Fruit fly (Drosophila melanogaster) Kc167 (cell line): ENCODE results near the gene Eig71Ea.

Experiments used
- Myc ChIP-seq: fragments of >200 bp; optimal IDR thresholded peaks from 2 replicates; lab custom pipeline; 2017; ENCODE audit warnings: missing external identifiers
- Sin3A ChIP-seq: fragments of >200 bp; optimal IDR thresholded peaks from 2 replicates; lab custom pipeline; 2018; ENCODE audit warnings: missing external identifiers
- h ChIP-seq: fragments of >200 bp; optimal IDR thresholded peaks from 3 replicates; lab custom pipeline; 2018; ENCODE audit warnings: missing external identifiers
- insv ChIP-seq: fragments of >200 bp; optimal IDR thresholded peaks from 3 replicates; lab custom pipeline; 2018; ENCODE audit warnings: missing external identifiers
- psq ChIP-seq: fragments of >200 bp; optimal IDR thresholded peaks from 2 replicates; lab custom pipeline; 2017; ENCODE audit warnings: missing external identifiers
- ttk ChIP-seq: sonication (Bioruptor generic); optimal IDR thresholded peaks from 2 replicates; lab custom pipeline; 2017; ENCODE audit warnings: missing external identifiers

Gene Eig71Ea

dm6 chr3L:15636359-15636758 is 13.1 kb downstream of the Eig71Ea start:
- TF ChIP-seq Sin3A (lab: Kevin White, UChicago) = no peak
- TF ChIP-seq Myc (lab: Kevin White, UChicago) = no peak
- TF ChIP-seq h (lab: Kevin White, UChicago) = no peak
- TF ChIP-seq ttk (lab: Kevin White, UChicago) = no peak
- TF ChIP-seq insv (lab: Kevin White, UChicago) = no peak
- TF ChIP-seq psq (lab: Kevin White, UChicago) = no peak

- TF ChIP-seq h (lab: Kevin White, UChicago) (no peak), insv (lab: Kevin White, UChicago) (no peak), Myc (lab: Kevin White, UChicago) (no peak), Sin3A (lab: Kevin White, UChicago) (no peak), ttk (lab: Kevin White, UChicago) (no peak), psq (lab: Kevin White, UChicago) (no peak)
Observed at dm6 chr3L:15634368-15635075, 14.9 kb downstream of the Eig71Ea start.

dm6 chr3L:15632653-15633052 is 16.8 kb downstream of the Eig71Ea start:
- TF ChIP-seq psq (lab: Kevin White, UChicago) (no peak), ttk (lab: Kevin White, UChicago) (no peak), h (lab: Kevin White, UChicago) (no peak), insv (lab: Kevin White, UChicago) (no peak), Sin3A (lab: Kevin White, UChicago) (no peak)

dm6 chr3L:15631067-15631466 is 18.4 kb downstream of the Eig71Ea start:
- no peak for TF ChIP-seq psq (lab: Kevin White, UChicago)
- no peak for TF ChIP-seq Myc (lab: Kevin White, UChicago)
- no peak for TF ChIP-seq ttk (lab: Kevin White, UChicago)

dm6 chr3L:15627295-15627694 is 22.2 kb downstream of the Eig71Ea start:
- no peak for TF ChIP-seq ttk (lab: Kevin White, UChicago)
- TF ChIP-seq h (lab: Kevin White, UChicago) = no peak
- no peak for TF ChIP-seq psq (lab: Kevin White, UChicago)
- TF ChIP-seq Myc (lab: Kevin White, UChicago) = no peak
- no peak for TF ChIP-seq Sin3A (lab: Kevin White, UChicago)
- TF ChIP-seq insv (lab: Kevin White, UChicago) = no peak

- TF ChIP-seq insv (lab: Kevin White, UChicago) = no peak
- TF ChIP-seq Myc (lab: Kevin White, UChicago) = no peak
- TF ChIP-seq ttk (lab: Kevin White, UChicago) = no peak
- no peak for TF ChIP-seq Sin3A (lab: Kevin White, UChicago)
- TF ChIP-seq h (lab: Kevin White, UChicago) = no peak
- no peak for TF ChIP-seq psq (lab: Kevin White, UChicago)
Observed at dm6 chr3L:15625676-15626414, 23.6 kb downstream of the Eig71Ea start.

- TF ChIP-seq ttk (lab: Kevin White, UChicago) (no peak), Myc (lab: Kevin White, UChicago) (no peak), psq (lab: Kevin White, UChicago) (no peak), insv (lab: Kevin White, UChicago) (no peak)
Observed at dm6 chr3L:15624944-15625610, 24.4 kb downstream of the Eig71Ea start.

DNA sequence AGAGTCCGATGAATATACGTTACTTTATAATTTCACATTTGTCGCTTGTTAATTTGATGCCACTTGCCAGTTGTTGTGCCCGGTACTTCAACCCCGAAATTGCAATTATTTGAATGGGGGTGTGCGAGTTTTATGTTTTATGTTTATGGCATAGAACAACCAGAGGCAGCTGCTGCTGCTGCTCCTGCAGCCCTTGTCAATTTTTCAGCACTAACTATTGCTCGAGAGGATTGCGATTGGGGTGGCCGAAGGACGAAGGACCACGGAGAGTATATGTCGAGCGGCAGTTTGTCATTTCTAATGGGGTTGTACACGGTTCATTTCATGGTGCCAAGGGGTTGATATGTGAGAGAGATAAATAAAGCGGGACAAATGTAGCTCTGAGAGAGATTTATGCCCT is 25.4 kb downstream of the Eig71Ea start:
- TF ChIP-seq Sin3A (lab: Kevin White, UChicago) (no peak), psq (lab: Kevin White, UChicago) (no peak), insv (lab: Kevin White, UChicago) (no peak), h (lab: Kevin White, UChicago) (no peak), Myc (lab: Kevin White, UChicago) (no peak), ttk (lab: Kevin White, UChicago) (no peak)

dm6 chr3L:15619626-15620247 is 29.7 kb downstream of the Eig71Ea start, which contains the start of gene Phs:
Gene Phs, plus strand, starts transcription at chr3L:15619901.
- TF ChIP-seq ttk (lab: Kevin White, UChicago) (no peak), h (lab: Kevin White, UChicago) (no peak), Myc (lab: Kevin White, UChicago) (no peak), insv (lab: Kevin White, UChicago) (no peak), psq (lab: Kevin White, UChicago) (no peak), Sin3A (lab: Kevin White, UChicago) (no peak)

DNA sequence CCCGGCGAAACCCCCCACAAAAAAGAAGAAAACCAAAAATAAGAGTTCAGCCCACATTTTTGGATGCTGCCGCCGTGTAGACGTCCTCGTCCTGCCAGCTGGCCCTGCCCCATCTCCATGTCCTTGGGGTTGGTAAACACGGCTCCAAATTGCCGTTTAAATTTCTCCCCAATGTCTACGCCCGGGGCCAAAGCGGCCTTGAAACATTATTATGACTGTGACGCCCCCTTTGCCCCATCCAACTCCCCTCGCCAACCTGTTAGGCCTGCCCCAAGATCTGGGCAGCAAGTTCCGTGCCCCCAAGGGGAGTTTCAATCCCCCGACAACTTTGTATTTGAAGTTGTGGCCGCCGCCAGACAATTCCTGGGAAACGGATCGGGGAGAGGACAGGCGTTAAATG is 32.6 kb downstream of the Eig71Ea start:
- TF ChIP-seq insv (lab: Kevin White, UChicago) (no peak), h (lab: Kevin White, UChicago) (no peak), Myc (lab: Kevin White, UChicago) (no peak), psq (lab: Kevin White, UChicago) (no peak), Sin3A (lab: Kevin White, UChicago) (no peak), ttk (lab: Kevin White, UChicago) (no peak)

- TF ChIP-seq psq (lab: Kevin White, UChicago) (no peak), Sin3A (lab: Kevin White, UChicago) (no peak), h (lab: Kevin White, UChicago) (no peak), Myc (lab: Kevin White, UChicago) (no peak), insv (lab: Kevin White, UChicago) (no peak), ttk (lab: Kevin White, UChicago) (no peak)
Observed at dm6 chr3L:15616490-15616889, 33.0 kb downstream of the Eig71Ea start.
